Fruit fly (Drosophila melanogaster) whole organism, adult: ENCODE measurements around the gene elB.

ENCODE experiments used
- CG11617 ChIP-seq: fragments of 200-800 bp; sonication (Bioruptor generic); optimal IDR thresholded peaks from 2 replicates; lab custom pipeline; 2017; ENCODE audit warnings: mild to moderate bottlenecking, missing biosample characterization, missing genetic modification reagents, missing genetic modification characterization
- CG12768 ChIP-seq: fragments of 200-800 bp; sonication (Bioruptor generic); optimal IDR thresholded peaks from 2 replicates; lab custom pipeline; 2017; ENCODE audit warnings: missing biosample characterization, missing genetic modification characterization, mild to moderate bottlenecking, moderate library complexity, missing genetic modification reagents
- CG14711 ChIP-seq: fragments of 200-800 bp; sonication (Bioruptor generic); optimal IDR thresholded peaks from 2 replicates; lab custom pipeline; 2018; ENCODE audit warnings: missing biosample characterization, mild to moderate bottlenecking, missing genetic modification characterization, moderate library complexity
- CG1620 ChIP-seq: fragments of 200-800 bp; sonication (Bioruptor generic); optimal IDR thresholded peaks from 2 replicates; lab custom pipeline; 2016; ENCODE audit warnings: missing biosample characterization, missing genetic modification characterization
- CG33017 ChIP-seq: fragments of 200-800 bp; sonication (Bioruptor generic); optimal IDR thresholded peaks from 2 replicates; lab custom pipeline; 2018; ENCODE audit warnings: missing biosample characterization, mild to moderate bottlenecking, missing genetic modification characterization, moderate library complexity
- CG5204 ChIP-seq: fragments of 200-800 bp; sonication (Bioruptor generic); optimal IDR thresholded peaks from 2 replicates; lab custom pipeline; 2016; ENCODE audit warnings: missing biosample characterization, missing genetic modification characterization
- CG7045 ChIP-seq: fragments of 200-800 bp; sonication (Bioruptor generic); optimal IDR thresholded peaks from 2 replicates; lab custom pipeline; 2017; ENCODE audit warnings: missing biosample characterization, mild to moderate bottlenecking, missing genetic modification characterization
- CG7101 ChIP-seq: fragments of 200-800 bp; sonication (Bioruptor generic); optimal IDR thresholded peaks from 2 replicates; lab custom pipeline; 2018; ENCODE audit warnings: missing biosample characterization, mild to moderate bottlenecking, missing genetic modification characterization, moderate library complexity
- Clk ChIP-seq: fragments of 200-800 bp; sonication (Bioruptor generic); optimal IDR thresholded peaks from 2 replicates; lab custom pipeline; 2017; ENCODE audit warnings: missing biosample characterization, missing genetic modification characterization
- Crg-1 ChIP-seq: fragments of 200-800 bp; sonication (Bioruptor generic); optimal IDR thresholded peaks from 2 replicates; lab custom pipeline; 2016; ENCODE audit warnings: missing biosample characterization, missing genetic modification characterization
- Hr96 ChIP-seq: fragments of 200-800 bp; sonication (Bioruptor generic); optimal IDR thresholded peaks from 2 replicates; lab custom pipeline; 2016; ENCODE audit warnings: missing biosample characterization, missing genetic modification characterization
- Mnt ChIP-seq: fragments of 200-800 bp; sonication (Bioruptor generic); optimal IDR thresholded peaks from 2 replicates; lab custom pipeline; 2016; ENCODE audit warnings: missing biosample characterization, mild to moderate bottlenecking, missing genetic modification characterization
- bab1 ChIP-seq: fragments of 200-800 bp; sonication (Bioruptor generic); optimal IDR thresholded peaks from 3 replicates; lab custom pipeline; 2019; ENCODE audit warnings: missing biosample characterization, mild to moderate bottlenecking, missing genetic modification characterization, moderate library complexity
- cic ChIP-seq: fragments of 200-800 bp; sonication (Bioruptor generic); optimal IDR thresholded peaks from 2 replicates; lab custom pipeline; 2017; ENCODE audit warnings: missing biosample characterization, mild to moderate bottlenecking, missing genetic modification characterization, moderate library complexity
- cnc ChIP-seq, 2 experiments: fragments of >200 bp; optimal IDR thresholded peaks; 2 replicates each; lab custom pipeline; 2017
- kay ChIP-seq: fragments of 200-800 bp; sonication (Bioruptor generic); peaks from one replicate; lab custom pipeline; 2016; ENCODE audit warnings: missing biosample characterization, missing genetic modification characterization, borderline replicate concordance
- ovo ChIP-seq: fragments of 200-800 bp; sonication (Bioruptor generic); optimal IDR thresholded peaks from 2 replicates; lab custom pipeline; 2016; ENCODE audit warnings: missing biosample characterization, missing genetic modification characterization
- pad ChIP-seq: fragments of 200-800 bp; sonication (Bioruptor generic); optimal IDR thresholded peaks from 3 replicates; lab custom pipeline; 2017; ENCODE audit warnings: missing biosample characterization, missing genetic modification characterization, mild to moderate bottlenecking, moderate library complexity, missing genetic modification reagents
- toe ChIP-seq: fragments of 200-800 bp; sonication (Bioruptor generic); optimal IDR thresholded peaks from 2 replicates; lab custom pipeline; 2016; ENCODE audit warnings: missing biosample characterization, missing genetic modification characterization

elB gene

dm6 chr2L:14452920-14453791 lies 43.8 kb upstream of the elB start:
- TF ChIP-seq bab1 (GFP tag; lab: Kevin White, UChicago) (no peak), Mnt (GFP tag; lab: Kevin White, UChicago) (no peak), pad (GFP tag; lab: Kevin White, UChicago) (no peak), Hr96 (GFP tag; lab: Kevin White, UChicago) (no peak), CG5204 (GFP tag; lab: Kevin White, UChicago) (no peak)

- TF ChIP-seq CG7045 (GFP tag; lab: Kevin White, UChicago) = no peak
- TF ChIP-seq cic (GFP tag; lab: Kevin White, UChicago) = no peak
- TF ChIP-seq cnc (optimal IDR thresholded peaks at IDR 0.05; lab: Kevin White, UChicago) = no peak
- TF ChIP-seq CG14711 (tag; lab: Kevin White, UChicago) = no peak
- no peak for TF ChIP-seq Clk (GFP tag; lab: Kevin White, UChicago)
- no peak for TF ChIP-seq CG7101 (tag; lab: Kevin White, UChicago)
- no peak for TF ChIP-seq CG5204 (GFP tag; lab: Kevin White, UChicago)
- no peak for TF ChIP-seq CG11617
- TF ChIP-seq kay = no peak
Measured at dm6 chr2L:14451286-14451685, 41.9 kb upstream of the elB start.

dm6 chr2L:14450822-14451221 lies 41.5 kb upstream of the elB start, which contains the start of gene CG15283:
CG15283 (minus strand) TSS chr2L:14450922.
- no peak for TF ChIP-seq Hr96 (GFP tag; lab: Kevin White, UChicago)
- TF ChIP-seq kay = no peak
- no peak for TF ChIP-seq CG33017 (tag; lab: Kevin White, UChicago)
- no peak for TF ChIP-seq ovo (GFP tag; lab: Kevin White, UChicago)
- TF ChIP-seq cnc (optimal IDR thresholded peaks at IDR 0.05; lab: Kevin White, UChicago) = no peak
- TF ChIP-seq pad (GFP tag; lab: Kevin White, UChicago) = no peak
- TF ChIP-seq CG12768 = no peak
- no peak for TF ChIP-seq cic (GFP tag; lab: Kevin White, UChicago)

- no peak for TF ChIP-seq kay
- TF ChIP-seq CG1620 = no peak
Measured at dm6 chr2L:14449886-14450548, 40.7 kb upstream of the elB start.

dm6 chr2L:14448784-14449183 lies 39.4 kb upstream of the elB start:
- TF ChIP-seq CG12768 (no peak), Mnt (GFP tag; lab: Kevin White, UChicago) (no peak), Hr96 (GFP tag; lab: Kevin White, UChicago) (no peak)

dm6 chr2L:14447558-14447957 lies 38.2 kb upstream of the elB start:
- TF ChIP-seq bab1 (GFP tag; lab: Kevin White, UChicago) (no peak), Hr96 (GFP tag; lab: Kevin White, UChicago) (no peak), Mnt (GFP tag; lab: Kevin White, UChicago) (no peak), CG5204 (GFP tag; lab: Kevin White, UChicago) (no peak), ovo (GFP tag; lab: Kevin White, UChicago) (no peak), cic (GFP tag; lab: Kevin White, UChicago) (no peak), CG7101 (tag; lab: Kevin White, UChicago) (no peak), CG14711 (tag; lab: Kevin White, UChicago) (no peak), cnc (optimal IDR thresholded peaks at IDR 0.05; lab: Kevin White, UChicago) (no peak), Clk (GFP tag; lab: Kevin White, UChicago) (no peak)

- TF ChIP-seq Crg-1 (GFP tag; lab: Kevin White, UChicago) (no peak), CG7101 (tag; lab: Kevin White, UChicago) (no peak), pad (GFP tag; lab: Kevin White, UChicago) (no peak), toe (GFP tag; lab: Kevin White, UChicago) (no peak), bab1 (GFP tag; lab: Kevin White, UChicago) (no peak), CG11617 (no peak), CG1620 (no peak)
Measured at dm6 chr2L:14445588-14446484, 36.5 kb upstream of the elB start.
